Worm (Caenorhabditis elegans) whole organism, L2 larva: ENCODE results near the gene hda-1.

Source experiments
- C34F6.9 ChIP-seq: fragments of 150-350 bp; optimal IDR thresholded peaks from 2 replicates; lab custom pipeline; 2014; ENCODE audit warnings: missing biosample characterization, missing genetic modification characterization
- F13H6.1 ChIP-seq: sonication (generic microtip); optimal IDR thresholded peaks from 2 replicates; lab custom pipeline; 2016; ENCODE audit warnings: missing genetic modification characterization, missing compliant biosample characterization
- R02D3.7 ChIP-seq: fragments of 150-350 bp; optimal IDR thresholded peaks from 2 replicates; lab custom pipeline; 2014; ENCODE audit warnings: missing biosample characterization, missing genetic modification characterization
- Y55F3AM.14 ChIP-seq: fragments of 200-800 bp; sonication (Bioruptor generic); optimal IDR thresholded peaks from 2 replicates; lab custom pipeline; 2018; ENCODE audit warnings: mild to moderate bottlenecking, missing genetic modification characterization, missing compliant biosample characterization
- ZK546.5 ChIP-seq: sonication (generic microtip); optimal IDR thresholded peaks from 2 replicates; lab custom pipeline; 2017; ENCODE audit warnings: missing biosample characterization, missing genetic modification characterization
- alr-1 ChIP-seq: fragments of 150-350 bp; optimal IDR thresholded peaks from 2 replicates; lab custom pipeline; 2014; ENCODE audit warnings: missing biosample characterization, missing genetic modification characterization
- ama-1 ChIP-seq: fragments of 150-350 bp; optimal IDR thresholded peaks from 2 replicates; lab custom pipeline; 2018; ENCODE audit warnings: inconsistent platforms
- blmp-1 ChIP-seq: sonication (generic microtip); optimal IDR thresholded peaks from 2 replicates; lab custom pipeline; 2017; ENCODE audit warnings: missing genetic modification characterization, mild to moderate bottlenecking, missing compliant biosample characterization, antibody characterized with exemption, moderate library complexity; ENCODE audit not compliant: insufficient read depth
- ceh-16 ChIP-seq: fragments of 150-350 bp; optimal IDR thresholded peaks from 2 replicates; lab custom pipeline; 2014; ENCODE audit warnings: missing biosample characterization, missing genetic modification characterization
- ceh-82 ChIP-seq: fragments of 150-350 bp; optimal IDR thresholded peaks from 2 replicates; lab custom pipeline; 2014; ENCODE audit warnings: missing biosample characterization, missing genetic modification characterization
- dmd-4 ChIP-seq: sonication (generic microtip); optimal IDR thresholded peaks from 2 replicates; lab custom pipeline; 2017; ENCODE audit warnings: missing biosample characterization, missing genetic modification characterization
- egl-27 ChIP-seq: sonication (generic microtip); optimal IDR thresholded peaks from 3 replicates; lab custom pipeline; 2017; ENCODE audit warnings: missing biosample characterization, missing genetic modification reagents, missing genetic modification characterization
- elt-1 ChIP-seq: fragments of 150-350 bp; optimal IDR thresholded peaks from 2 replicates; lab custom pipeline; 2014; ENCODE audit warnings: missing biosample characterization, missing genetic modification characterization
- elt-3 ChIP-seq: sonication (generic microtip); optimal IDR thresholded peaks from 2 replicates; lab custom pipeline; 2017; ENCODE audit warnings: missing biosample characterization, missing genetic modification characterization
- fos-1 ChIP-seq: fragments of 150-350 bp; optimal IDR thresholded peaks from 2 replicates; lab custom pipeline; 2014; ENCODE audit warnings: missing biosample characterization, missing genetic modification characterization
- gmeb-1 ChIP-seq: fragments of 150-350 bp; optimal IDR thresholded peaks from 2 replicates; lab custom pipeline; 2014; ENCODE audit warnings: missing biosample characterization, missing genetic modification characterization
- lin-11 ChIP-seq: fragments of 150-350 bp; sonication (generic microtip); optimal IDR thresholded peaks from 2 replicates; lab custom pipeline; 2014; ENCODE audit warnings: missing biosample characterization, missing genetic modification characterization, inconsistent platforms, mixed read lengths
- lin-13 ChIP-seq: fragments of 150-350 bp; optimal IDR thresholded peaks from 2 replicates; lab custom pipeline; 2014; ENCODE audit warnings: missing biosample characterization, missing genetic modification reagents, missing genetic modification characterization
- lin-39 ChIP-seq: fragments of 150-350 bp; optimal IDR thresholded peaks from 2 replicates; lab custom pipeline; 2014; ENCODE audit warnings: missing biosample characterization, missing genetic modification reagents, missing genetic modification characterization
- lsy-2 ChIP-seq, 2 experiments: fragments of 150-350 bp in 1 of 2; sonication (generic microtip) in 1 of 2; optimal IDR thresholded peaks; 2 replicates each; lab custom pipeline; 2014 to 2017; ENCODE audit warnings: missing biosample characterization in 2 of 2, missing genetic modification characterization in 2 of 2
- mbf-1 ChIP-seq: sonication (generic microtip); optimal IDR thresholded peaks from 2 replicates; lab custom pipeline; 2017; ENCODE audit warnings: missing biosample characterization, missing genetic modification characterization
- mdl-1 ChIP-seq, 2 experiments: fragments of 150-350 bp in 1 of 2; sonication (generic microtip) in 1 of 2; optimal IDR thresholded peaks; 2 replicates each; lab custom pipeline; 2017; ENCODE audit warnings: missing biosample characterization in 2 of 2, missing genetic modification characterization in 2 of 2
- nhr-10 ChIP-seq: sonication (generic microtip); optimal IDR thresholded peaks from 2 replicates; lab custom pipeline; 2017; ENCODE audit warnings: missing biosample characterization, missing genetic modification characterization
- nhr-11 ChIP-seq: fragments of 150-350 bp; optimal IDR thresholded peaks from 2 replicates; lab custom pipeline; 2014; ENCODE audit warnings: missing biosample characterization, missing genetic modification characterization
- nhr-12 ChIP-seq: fragments of 150-350 bp; optimal IDR thresholded peaks from 2 replicates; lab custom pipeline; 2014; ENCODE audit warnings: missing biosample characterization, missing genetic modification characterization
- nhr-129 ChIP-seq: fragments of 150-350 bp; optimal IDR thresholded peaks from 2 replicates; lab custom pipeline; 2014; ENCODE audit warnings: missing biosample characterization, missing genetic modification characterization
- nhr-21 ChIP-seq: fragments of 150-350 bp; optimal IDR thresholded peaks from 2 replicates; lab custom pipeline; 2014; ENCODE audit warnings: missing biosample characterization, missing genetic modification characterization
- nhr-23 ChIP-seq: fragments of 150-350 bp; optimal IDR thresholded peaks from 2 replicates; lab custom pipeline; 2014; ENCODE audit warnings: missing biosample characterization, missing genetic modification reagents, missing genetic modification characterization
- nhr-237 ChIP-seq: fragments of 150-350 bp; optimal IDR thresholded peaks from 2 replicates; lab custom pipeline; 2014; ENCODE audit warnings: missing biosample characterization, missing genetic modification characterization
- nhr-25 ChIP-seq: fragments of 150-350 bp; sonication (generic microtip); optimal IDR thresholded peaks from 3 replicates; lab custom pipeline; 2014; ENCODE audit warnings: missing biosample characterization, missing genetic modification characterization
- nhr-6 ChIP-seq: fragments of 150-350 bp; optimal IDR thresholded peaks from 2 replicates; lab custom pipeline; 2014; ENCODE audit warnings: missing biosample characterization, missing genetic modification characterization
- sem-4 ChIP-seq: fragments of 150-350 bp; optimal IDR thresholded peaks from 2 replicates; lab custom pipeline; 2014; ENCODE audit warnings: missing biosample characterization, missing genetic modification reagents, missing genetic modification characterization
- skn-1 ChIP-seq: sonication (generic microtip); optimal IDR thresholded peaks from 2 replicates; lab custom pipeline; 2017; ENCODE audit warnings: missing biosample characterization, missing genetic modification characterization
- sma-3 ChIP-seq: sonication (generic microtip); optimal IDR thresholded peaks from 2 replicates; lab custom pipeline; 2016; ENCODE audit warnings: missing genetic modification reagents, missing genetic modification characterization, missing compliant biosample characterization
- sma-9 ChIP-seq, 2 experiments: fragments of 150-350 bp in 1 of 2; sonication (generic microtip) in 1 of 2; optimal IDR thresholded peaks; 2 replicates each; lab custom pipeline; 2014 to 2016; ENCODE audit warnings: missing genetic modification characterization in 2 of 2, mild to moderate bottlenecking in 1 of 2, missing biosample characterization in 1 of 2, missing compliant biosample characterization in 1 of 2, missing genetic modification reagents in 1 of 2, moderate library complexity in 1 of 2
- snpc-4 ChIP-seq: fragments of 150-350 bp; optimal IDR thresholded peaks from 2 replicates; lab custom pipeline; 2014; ENCODE audit warnings: missing biosample characterization, missing genetic modification characterization
- unc-39 ChIP-seq: fragments of 150-350 bp; optimal IDR thresholded peaks from 2 replicates; lab custom pipeline; 2014; ENCODE audit warnings: missing biosample characterization, missing genetic modification characterization
- unc-55 ChIP-seq: fragments of 150-350 bp; sonication (generic microtip); optimal IDR thresholded peaks from 3 replicates; lab custom pipeline; 2014; ENCODE audit warnings: missing biosample characterization, missing genetic modification reagents, missing genetic modification characterization
- unc-62 ChIP-seq: fragments of 150-350 bp; optimal IDR thresholded peaks from 2 replicates; lab custom pipeline; 2014; ENCODE audit warnings: missing biosample characterization, missing genetic modification reagents, missing genetic modification characterization
- zag-1 ChIP-seq: fragments of 150-350 bp; optimal IDR thresholded peaks from 2 replicates; lab custom pipeline; 2014; ENCODE audit warnings: missing biosample characterization, missing genetic modification characterization
- ztf-1 ChIP-seq: fragments of 200-800 bp; sonication (Bioruptor generic); conservative IDR thresholded peaks from 2 replicates; pipeline ENCODE4 v1.3.6; 2022; ENCODE audit warnings: missing genetic modification characterization, missing compliant biosample characterization
- ztf-4 ChIP-seq: fragments of 150-350 bp; optimal IDR thresholded peaks from 2 replicates; lab custom pipeline; 2014; ENCODE audit warnings: missing biosample characterization, missing genetic modification characterization

The hda-1 gene

ce11 chrV:14506713-14507675 is 18.2 kb upstream of the hda-1 start:
- TF ChIP-seq dmd-4 (tag; lab: Kevin White, UChicago) = no peak
- no peak for TF ChIP-seq nhr-21 (tag; lab: Kevin White, UChicago)
- peak; percentile 84 for TF ChIP-seq nhr-25 (tag; lab: Kevin White, UChicago)
- no peak for TF ChIP-seq nhr-129 (tag; lab: Kevin White, UChicago)
- TF ChIP-seq skn-1 (tag; lab: Kevin White, UChicago) = no peak
- no peak for TF ChIP-seq sma-3
- TF ChIP-seq elt-1 = peak; percentile 100
- TF ChIP-seq gmeb-1 = no peak
- peak; percentile 90 for TF ChIP-seq blmp-1 (tag; lab: Kevin White, UChicago)
- TF ChIP-seq snpc-4 = no peak
- no peak for TF ChIP-seq mdl-1 (tag; optimal IDR thresholded peaks at IDR 0.05; lab: Kevin White, UChicago)
- no peak for TF ChIP-seq ztf-4 (tag; lab: Kevin White, UChicago)
- no peak for TF ChIP-seq nhr-12 (tag; lab: Kevin White, UChicago)
- peak; percentile 84 for TF ChIP-seq egl-27 (tag; lab: Kevin White, UChicago)
- no peak for TF ChIP-seq Y55F3AM.14 (GFP tag; lab: Kevin White, UChicago)
- no peak for TF ChIP-seq alr-1
- TF ChIP-seq nhr-23 = peak; percentile 98
- peak in 1 of 2 experiments; percentile 15 for TF ChIP-seq lsy-2 (tag; optimal IDR thresholded peaks at IDR 0.05; lab: Kevin White, UChicago)
- TF ChIP-seq sma-9 (GFP tag; optimal IDR thresholded peaks at IDR 0.05; lab: Kevin White, UChicago) = peak; percentile 94
- TF ChIP-seq sma-9 (tag; optimal IDR thresholded peaks at IDR 0.05; lab: Kevin White, UChicago) = no peak
- TF ChIP-seq lin-13 (GFP tag; lab: Kevin White, UChicago) = no peak
- TF ChIP-seq ceh-16 = peak; percentile 100
- peak; percentile 60 for TF ChIP-seq sem-4 (tag; lab: Kevin White, UChicago)

- TF ChIP-seq elt-3 (no peak), blmp-1 (tag; lab: Kevin White, UChicago) (peak; percentile 88)
Measured at ce11 chrV:14508005-14508521, 17.1 kb upstream of the hda-1 start, which contains the start of gene R02D5.1. TSS of gene R02D5.1 (plus strand) at chrV:14508249.

ce11 chrV:14508556-14508955 is 16.6 kb upstream of the hda-1 start:
- TF ChIP-seq lin-39 (tag; lab: Kevin White, UChicago) = no peak

- TF ChIP-seq dmd-4 (tag; lab: Kevin White, UChicago) = no peak
- TF ChIP-seq unc-55 = no peak
- TF ChIP-seq skn-1 (tag; lab: Kevin White, UChicago) = no peak
- no peak for TF ChIP-seq elt-3
- peak; percentile 49 for TF ChIP-seq sem-4 (tag; lab: Kevin White, UChicago)
- no peak for TF ChIP-seq nhr-12 (tag; lab: Kevin White, UChicago)
- no peak for TF ChIP-seq nhr-6 (tag; lab: Kevin White, UChicago)
- TF ChIP-seq ceh-16 = no peak
- TF ChIP-seq zag-1 (tag; lab: Kevin White, UChicago) = no peak
- no peak for TF ChIP-seq ceh-82 (tag; lab: Kevin White, UChicago)
- TF ChIP-seq mbf-1 (tag; lab: Kevin White, UChicago) = no peak
- no peak for TF ChIP-seq nhr-237 (tag; lab: Kevin White, UChicago)
- peak; percentile 88 for TF ChIP-seq sma-9 (GFP tag; optimal IDR thresholded peaks at IDR 0.05; lab: Kevin White, UChicago)
- TF ChIP-seq sma-9 (tag; optimal IDR thresholded peaks at IDR 0.05; lab: Kevin White, UChicago) = no peak
- no peak for TF ChIP-seq unc-62 (GFP tag; lab: Kevin White, UChicago)
- no peak for TF ChIP-seq C34F6.9
- TF ChIP-seq blmp-1 (tag; lab: Kevin White, UChicago) = peak; percentile 97
- no peak for TF ChIP-seq R02D3.7 (tag; lab: Kevin White, UChicago)
- peak; percentile 42 for TF ChIP-seq nhr-129 (tag; lab: Kevin White, UChicago)
- no peak for TF ChIP-seq snpc-4
- TF ChIP-seq nhr-23 = no peak
- no peak for TF ChIP-seq Y55F3AM.14 (GFP tag; lab: Kevin White, UChicago)
- no peak for TF ChIP-seq nhr-11 (tag; lab: Kevin White, UChicago)
- no peak for TF ChIP-seq lin-11 (tag; lab: Kevin White, UChicago)
- TF ChIP-seq fos-1 (tag; lab: Kevin White, UChicago) = peak; percentile 20
- no peak for TF ChIP-seq lin-13 (GFP tag; lab: Kevin White, UChicago)
- peak; percentile 87 for TF ChIP-seq nhr-25 (tag; lab: Kevin White, UChicago)
- TF ChIP-seq ztf-1 (GFP tag; lab: Robert Waterston, UW) = no peak
- no peak for TF ChIP-seq ZK546.5
- no peak for TF ChIP-seq unc-39 (tag; lab: Kevin White, UChicago)
- no peak for TF ChIP-seq alr-1
- TF ChIP-seq nhr-10 (tag; lab: Kevin White, UChicago) = no peak
- TF ChIP-seq mdl-1 (tag; optimal IDR thresholded peaks at IDR 0.05; lab: Kevin White, UChicago) = peak; percentile 37 to 82
- no peak for TF ChIP-seq ama-1
- no peak for TF ChIP-seq F13H6.1 (tag; lab: Kevin White, UChicago)
- TF ChIP-seq ztf-4 (tag; lab: Kevin White, UChicago) = no peak
- peak; percentile 95 for TF ChIP-seq sma-3
Measured at ce11 chrV:14510746-14511145, 14.4 kb upstream of the hda-1 start, which contains the start of gene R02D5.9. TSS of gene R02D5.9 (minus strand) at chrV:14511123.
